Worm (Caenorhabditis elegans) whole organism, young adult: ENCODE results near the gene K11H12.5.

Experiments used
- B0019.2 ChIP-seq: fragments of 200-800 bp; sonication (Bioruptor generic); conservative IDR thresholded peaks from 2 replicates; pipeline ENCODE4 v1.3.6; 2022; ENCODE audit warnings: missing genetic modification reagents, missing genetic modification characterization, missing compliant biosample characterization
- B0336.3 ChIP-seq: fragments of 200-800 bp; sonication (Bioruptor generic); IDR thresholded peaks from 2 replicates; pipeline ENCODE4 v1.3.6; 2022; ENCODE audit warnings: missing genetic modification characterization, missing compliant biosample characterization
- C06A6.2 ChIP-seq: fragments of 200-800 bp; sonication (Bioruptor generic); conservative IDR thresholded peaks from 2 replicates; pipeline ENCODE4 v1.3.6; 2022; ENCODE audit warnings: missing genetic modification characterization, missing compliant biosample characterization
- D2030.7 ChIP-seq: fragments of 200-800 bp; sonication (Bioruptor generic); IDR thresholded peaks from 2 replicates; pipeline ENCODE4 v1.3.6; 2022; ENCODE audit warnings: missing genetic modification reagents, missing genetic modification characterization, missing compliant biosample characterization
- F10E7.11 ChIP-seq: sonication (generic microtip); optimal IDR thresholded peaks from 2 replicates; lab custom pipeline; 2017; ENCODE audit warnings: mild to moderate bottlenecking, missing genetic modification characterization, moderate library complexity, missing compliant biosample characterization
- F49E8.2 ChIP-seq: sonication (generic microtip); optimal IDR thresholded peaks from 3 replicates; lab custom pipeline; 2017; ENCODE audit warnings: missing genetic modification characterization, mild to moderate bottlenecking, missing compliant biosample characterization, antibody characterized with exemption, moderate library complexity; ENCODE audit not compliant: insufficient read depth
- F52B5.7 ChIP-seq: sonication (generic microtip); optimal IDR thresholded peaks from 2 replicates; lab custom pipeline; 2016; ENCODE audit warnings: mild to moderate bottlenecking, missing genetic modification characterization, missing compliant biosample characterization
- F57A8.1 ChIP-seq: fragments of 200-800 bp; sonication (Bioruptor generic); optimal IDR thresholded peaks from 2 replicates; lab custom pipeline; 2018; ENCODE audit warnings: mild to moderate bottlenecking, missing genetic modification characterization, moderate library complexity, missing compliant biosample characterization
- F57C9.4 ChIP-seq: sonication (generic microtip); optimal IDR thresholded peaks from 2 replicates; lab custom pipeline; 2017; ENCODE audit warnings: mild to moderate bottlenecking, missing genetic modification characterization, missing compliant biosample characterization
- Y56A3A.18 ChIP-seq: fragments of 200-800 bp; sonication (Bioruptor generic); IDR thresholded peaks from 2 replicates; pipeline ENCODE4 v1.3.6; 2022; ENCODE audit warnings: missing genetic modification reagents, missing genetic modification characterization, missing compliant biosample characterization
- Y67H2A.10 ChIP-seq: fragments of 200-800 bp; sonication (Bioruptor generic); conservative IDR thresholded peaks from 2 replicates; pipeline ENCODE4 v1.3.6; 2022; ENCODE audit warnings: missing genetic modification reagents, missing genetic modification characterization, missing compliant biosample characterization
- Y79H2A.3 ChIP-seq: fragments of 200-800 bp; sonication (Bioruptor generic); conservative IDR thresholded peaks from 2 replicates; pipeline ENCODE4 v1.3.6; 2022; ENCODE audit warnings: missing genetic modification reagents, missing genetic modification characterization, missing compliant biosample characterization
- Y95B8A.8 ChIP-seq: fragments of 200-800 bp; sonication (Bioruptor generic); IDR thresholded peaks from 2 replicates; pipeline ENCODE4 v1.3.6; 2022; ENCODE audit warnings: missing genetic modification reagents, missing genetic modification characterization, missing compliant biosample characterization
- ZK185.1 ChIP-seq: sonication (generic microtip); optimal IDR thresholded peaks from 2 replicates; lab custom pipeline; 2016; ENCODE audit warnings: mild to moderate bottlenecking, missing genetic modification characterization, missing compliant biosample characterization; ENCODE audit not compliant: poor library complexity, severe bottlenecking
- akir-1 ChIP-seq: fragments of 200-800 bp; sonication (Bioruptor generic); optimal IDR thresholded peaks from 2 replicates; lab custom pipeline; 2018; ENCODE audit warnings: mild to moderate bottlenecking, missing genetic modification characterization, moderate library complexity, missing compliant biosample characterization
- athp-1 ChIP-seq: sonication (generic microtip); optimal IDR thresholded peaks from 2 replicates; lab custom pipeline; 2017; ENCODE audit warnings: mild to moderate bottlenecking, missing genetic modification characterization, missing compliant biosample characterization
- ccch-3 ChIP-seq: fragments of 200-800 bp; sonication (Bioruptor generic); optimal IDR thresholded peaks from 2 replicates; lab custom pipeline; 2018; ENCODE audit warnings: mild to moderate bottlenecking, missing genetic modification characterization, missing compliant biosample characterization
- cebp-1 ChIP-seq, 2 experiments: fragments of 200-800 bp in 1 of 2; sonication (Bioruptor generic) in 1 of 2; sonication (generic microtip) in 1 of 2; IDR thresholded peaks in 1 of 2; optimal IDR thresholded peaks in 1 of 2; 2 replicates each; pipeline versions ENCODE4 v1.3.6 to Lab custom; 2017 to 2022; ENCODE audit warnings: missing compliant biosample characterization in 2 of 2, missing genetic modification characterization in 2 of 2, mild to moderate bottlenecking in 1 of 2, missing genetic modification reagents in 1 of 2, moderate library complexity in 1 of 2
- cebp-2 ChIP-seq: fragments of 200-800 bp; sonication (Bioruptor generic); IDR thresholded peaks from 2 replicates; pipeline ENCODE4 v1.3.6; 2022; ENCODE audit warnings: missing genetic modification characterization, missing compliant biosample characterization
- ceh-100 ChIP-seq: fragments of 200-800 bp; sonication (Bioruptor generic); IDR thresholded peaks from 2 replicates; pipeline ENCODE4 v1.3.6; 2022; ENCODE audit warnings: missing genetic modification reagents, missing genetic modification characterization, missing compliant biosample characterization
- dox-1 ChIP-seq: fragments of 200-800 bp; sonication (Bioruptor generic); IDR thresholded peaks from 2 replicates; pipeline ENCODE4 v1.3.6; 2022; ENCODE audit warnings: missing genetic modification reagents, missing genetic modification characterization, missing compliant biosample characterization
- dpl-1 ChIP-seq: fragments of 150-350 bp; optimal IDR thresholded peaks from 2 replicates; lab custom pipeline; 2014; ENCODE audit warnings: missing biosample characterization, missing genetic modification reagents, missing genetic modification characterization
- egl-18 ChIP-seq: fragments of 200-800 bp; sonication (Bioruptor generic); IDR thresholded peaks from 2 replicates; pipeline ENCODE4 v1.3.6; 2022; ENCODE audit warnings: missing genetic modification reagents, missing genetic modification characterization, missing compliant biosample characterization
- egl-44 ChIP-seq: fragments of 200-800 bp; sonication (Bioruptor generic); IDR thresholded peaks from 2 replicates; pipeline ENCODE4 v1.3.6; 2022; ENCODE audit warnings: missing genetic modification reagents, missing genetic modification characterization, missing compliant biosample characterization
- ets-4 ChIP-seq: fragments of 200-800 bp; sonication (Bioruptor generic); optimal IDR thresholded peaks from 2 replicates; lab custom pipeline; 2018; ENCODE audit warnings: mild to moderate bottlenecking, missing genetic modification characterization, missing compliant biosample characterization
- him-1 ChIP-seq: sonication (generic microtip); optimal IDR thresholded peaks from 2 replicates; lab custom pipeline; 2016; ENCODE audit warnings: missing genotype, missing genetic modification reagents, missing genetic modification characterization, missing compliant biosample characterization
- hlh-12 ChIP-seq: sonication (generic microtip); optimal IDR thresholded peaks from 2 replicates; lab custom pipeline; 2016; ENCODE audit warnings: missing genetic modification characterization, missing compliant biosample characterization
- hsf-1 ChIP-seq: fragments of 200-800 bp; sonication (Bioruptor generic); IDR thresholded peaks from 2 replicates; pipeline ENCODE4 v1.3.6; 2022; ENCODE audit warnings: missing genetic modification reagents, missing genetic modification characterization, missing compliant biosample characterization
- let-607 ChIP-seq, 2 experiments: fragments of 200-800 bp in 1 of 2; sonication (Bioruptor generic) in 1 of 2; sonication (generic microtip) in 1 of 2; optimal IDR thresholded peaks; 2 replicates each; lab custom pipeline; 2016 to 2018; ENCODE audit warnings: mild to moderate bottlenecking in 2 of 2, missing compliant biosample characterization in 2 of 2, missing genetic modification characterization in 2 of 2, moderate library complexity in 2 of 2, missing genotype in 1 of 2
- lin-54 ChIP-seq: fragments of 200-800 bp; sonication (Bioruptor generic); optimal IDR thresholded peaks from 2 replicates; lab custom pipeline; 2018; ENCODE audit warnings: mild to moderate bottlenecking, missing genetic modification characterization, missing compliant biosample characterization
- lir-1 ChIP-seq: fragments of 200-800 bp; sonication (Bioruptor generic); conservative IDR thresholded peaks from 2 replicates; pipeline ENCODE4 v1.3.6; 2022; ENCODE audit warnings: missing genetic modification reagents, missing genetic modification characterization, missing compliant biosample characterization
- nfya-2 ChIP-seq: fragments of 200-800 bp; sonication (Bioruptor generic); IDR thresholded peaks from 2 replicates; pipeline ENCODE4 v1.3.6; 2022; ENCODE audit warnings: missing genetic modification reagents, missing genetic modification characterization, missing compliant biosample characterization
- rcor-1 ChIP-seq: fragments of 200-800 bp; sonication (Bioruptor generic); IDR thresholded peaks from 2 replicates; pipeline ENCODE4 v1.3.6; 2022; ENCODE audit warnings: missing genetic modification reagents, missing genetic modification characterization, missing compliant biosample characterization
- repo-1 ChIP-seq: sonication (generic microtip); optimal IDR thresholded peaks from 2 replicates; lab custom pipeline; 2017; ENCODE audit warnings: mild to moderate bottlenecking, missing genetic modification characterization, missing compliant biosample characterization
- snpc-1.1 ChIP-seq: sonication (generic microtip); optimal IDR thresholded peaks from 2 replicates; lab custom pipeline; 2017; ENCODE audit warnings: missing genetic modification characterization, mild to moderate bottlenecking, missing compliant biosample characterization, antibody characterized with exemption, moderate library complexity, missing genotype, missing genetic modification reagents; ENCODE audit not compliant: insufficient read depth
- snpc-4 ChIP-seq, 5 experiments: fragments of 150-350 bp in 1 of 5; sonication (generic microtip) in 4 of 5; optimal IDR thresholded peaks; 2 replicates each; lab custom pipeline; 2014 to 2018; ENCODE audit warnings: missing genetic modification characterization in 5 of 5, missing biosample characterization in 3 of 5, antibody characterized with exemption in 2 of 5, mild to moderate bottlenecking in 2 of 5, missing compliant biosample characterization in 2 of 5, missing genotype in 2 of 5, moderate library complexity in 2 of 5, missing genetic modification reagents in 1 of 5
- sptf-2 ChIP-seq: fragments of 200-800 bp; sonication (Bioruptor generic); optimal IDR thresholded peaks from 2 replicates; lab custom pipeline; 2018; ENCODE audit warnings: mild to moderate bottlenecking, missing genetic modification characterization, missing compliant biosample characterization
- tlf-1 ChIP-seq: fragments of 200-800 bp; sonication (Bioruptor generic); optimal IDR thresholded peaks from 2 replicates; lab custom pipeline; 2018; ENCODE audit warnings: mild to moderate bottlenecking, missing genetic modification characterization, missing compliant biosample characterization
- xnd-1 ChIP-seq: sonication (generic microtip); optimal IDR thresholded peaks from 2 replicates; lab custom pipeline; 2016; ENCODE audit warnings: missing genotype, missing genetic modification reagents, missing genetic modification characterization, missing compliant biosample characterization
- zfh-2 ChIP-seq: fragments of 200-800 bp; sonication (Bioruptor generic); conservative IDR thresholded peaks from 2 replicates; pipeline ENCODE4 v1.3.6; 2022; ENCODE audit warnings: missing genetic modification reagents, missing genetic modification characterization, missing compliant biosample characterization
- ztf-28 ChIP-seq: fragments of 200-800 bp; sonication (Bioruptor generic); IDR thresholded peaks from 2 replicates; pipeline ENCODE4 v1.3.6; 2022; ENCODE audit warnings: missing genetic modification reagents, missing genetic modification characterization, missing compliant biosample characterization

Gene K11H12.5

DNA sequence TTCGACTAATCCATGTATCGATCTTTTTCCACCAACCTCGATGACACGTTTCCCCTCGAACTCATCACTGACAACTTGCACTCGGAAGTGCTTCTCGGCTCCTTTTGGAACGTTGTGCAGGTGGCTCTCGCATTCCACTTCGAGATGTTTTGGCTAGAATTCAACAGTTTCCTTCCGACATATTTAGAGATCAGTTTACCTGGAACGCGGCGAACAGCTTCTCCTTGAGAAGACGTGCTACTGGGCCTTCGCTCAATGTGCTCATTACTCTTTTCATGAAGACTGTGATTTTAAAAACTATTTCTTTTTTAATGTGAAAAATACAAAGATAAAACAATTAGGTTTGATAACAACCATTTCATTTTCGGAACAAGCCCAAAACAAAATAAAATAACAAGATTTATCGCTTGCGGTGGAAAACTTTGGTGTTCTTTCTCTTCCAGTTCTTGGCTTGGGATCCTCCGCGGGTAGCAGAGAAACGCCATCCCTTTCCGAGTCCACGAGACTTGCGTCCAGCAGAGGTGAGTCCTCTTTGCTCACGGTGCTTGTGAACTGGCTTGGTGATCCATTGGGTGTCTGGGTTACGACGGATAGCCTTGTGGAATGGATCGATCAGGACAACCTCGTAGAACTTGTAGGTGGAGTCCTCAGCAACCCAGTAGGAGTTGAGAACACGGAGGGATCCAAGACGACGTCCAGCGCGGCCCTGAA is 23.1 kb upstream of the K11H12.5 start, which contains the start of gene K11H12.1 (continued):
- TF ChIP-seq F10E7.11 (tag; lab: Kevin White, UChicago), result no peak
- TF ChIP-seq Y56A3A.18, result peak; percentile 61; the same call in 1 of the 2 replicates
- no peak for TF ChIP-seq lir-1 (GFP tag; lab: Robert Waterston, UW)
- 0 out of 2 replicates have a peak, but pooled peaks have one; percentile 82 for TF ChIP-seq cebp-2 (GFP tag; lab: Robert Waterston, UW)
- TF ChIP-seq sptf-2 (GFP tag; lab: Kevin White, UChicago), result no peak
- TF ChIP-seq zfh-2 (GFP tag; lab: Robert Waterston, UW), result peak; percentile 60
- no peak for TF ChIP-seq C06A6.2 (GFP tag; lab: Robert Waterston, UW)
- TF ChIP-seq athp-1 (tag; lab: Kevin White, UChicago), result peak; percentile 47
- TF ChIP-seq egl-18, result 0 out of 2 replicates have a peak, but pooled peaks have one; percentile 3
- TF ChIP-seq him-1 (tag; lab: Kevin White, UChicago), result peak; percentile 47
- peak; percentile 78 for TF ChIP-seq hsf-1 (GFP tag; lab: Robert Waterston, UW)
- TF ChIP-seq xnd-1 (tag; lab: Kevin White, UChicago), result peak; percentile 30
- peak; percentile 80; the same call in 1 of the 2 replicates for TF ChIP-seq nfya-2 (GFP tag; lab: Robert Waterston, UW)
- peak; percentile 42; the same call in 1 of the 2 replicates for TF ChIP-seq D2030.7 (GFP tag; lab: Robert Waterston, UW)
- TF ChIP-seq repo-1, result peak; percentile 58
- TF ChIP-seq let-607 (tag; optimal IDR thresholded peaks at IDR 0.05; lab: Kevin White, UChicago), result no peak
- peak; percentile 82 for TF ChIP-seq F49E8.2 (tag; lab: Kevin White, UChicago)
- no peak for TF ChIP-seq ztf-28 (GFP tag; lab: Robert Waterston, UW)
- TF ChIP-seq cebp-1 (GFP tag; IDR thresholded peaks at IDR 0.05; lab: Robert Waterston, UW), result no peak
- TF ChIP-seq cebp-1 (tag; optimal IDR thresholded peaks at IDR 0.05; lab: Kevin White, UChicago), result peak; percentile 14
- TF ChIP-seq ets-4 (GFP tag; lab: Kevin White, UChicago), result no peak
- peak; percentile 24 for TF ChIP-seq ZK185.1 (tag; lab: Kevin White, UChicago)
- TF ChIP-seq snpc-1.1 (tag; lab: Kevin White, UChicago), result peak; percentile 54
- TF ChIP-seq rcor-1 (GFP tag; lab: Robert Waterston, UW), result peak; percentile 48; the same call in 1 of the 2 replicates
- peak; percentile 90 for TF ChIP-seq B0336.3 (GFP tag; lab: Robert Waterston, UW)
- TF ChIP-seq B0019.2 (GFP tag; lab: Robert Waterston, UW), result no peak
- TF ChIP-seq F57A8.1, result no peak
- TF ChIP-seq F52B5.7 (tag; lab: Kevin White, UChicago), result peak; percentile 11
- TF ChIP-seq snpc-4 (GFP tag; optimal IDR thresholded peaks at IDR 0.05; lab: Kevin White, UChicago), result no peak
- peak in 2 of 4 experiments; percentile 12 to 45 for TF ChIP-seq snpc-4 (tag; optimal IDR thresholded peaks at IDR 0.05; lab: Kevin White, UChicago)
- peak; percentile 53 for TF ChIP-seq tlf-1 (GFP tag; lab: Kevin White, UChicago)

DNA sequence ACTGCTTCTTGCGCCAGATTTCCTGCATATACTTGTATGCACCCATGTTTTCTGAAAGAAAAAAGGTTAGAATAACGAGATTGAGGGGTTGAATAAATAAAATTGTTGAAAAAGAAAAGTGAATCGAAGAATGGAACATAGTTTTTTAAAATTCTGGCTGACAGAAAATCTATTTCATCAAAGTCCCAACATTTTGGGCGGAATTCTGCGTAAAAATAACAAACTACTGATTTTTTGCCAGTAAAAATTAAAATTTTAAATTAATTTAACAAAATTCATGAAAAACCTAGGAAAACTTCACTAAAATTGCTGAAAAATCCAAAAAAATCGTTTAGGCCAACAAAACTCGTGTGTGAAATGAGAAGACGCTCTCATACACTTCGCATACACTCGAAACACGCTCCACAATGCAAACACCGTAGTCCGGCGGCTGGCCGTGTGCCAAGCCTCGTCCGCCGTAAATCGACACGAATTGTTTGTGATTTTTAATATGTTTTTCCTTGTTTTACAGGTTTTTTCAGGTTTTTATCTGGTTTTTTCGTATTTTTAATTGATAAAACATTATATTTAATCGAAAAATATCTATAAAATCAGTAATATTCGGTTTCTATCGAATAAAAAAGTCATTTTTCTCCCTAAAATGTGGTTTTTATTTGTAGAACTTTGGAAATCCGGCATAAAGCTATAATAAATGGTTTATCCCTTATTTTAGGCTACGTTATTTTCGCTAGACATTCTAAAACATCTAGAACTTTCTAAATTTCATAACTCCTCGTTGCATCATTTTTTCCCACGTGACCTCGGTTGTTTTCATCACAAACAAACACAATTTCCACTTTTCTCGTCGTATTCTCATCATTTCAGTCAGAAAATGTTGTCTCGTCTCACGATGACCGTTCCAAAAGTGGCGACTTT is 21.6 kb upstream of the K11H12.5 start, which contains the start of the genes rpl-15 and K11H12.8:
rpl-15 (minus strand) TSS at position 51 of the 915 bp plus-strand sequence.
K11H12.8 (plus strand) TSS at position 865 of the 915 bp plus-strand sequence.
- TF ChIP-seq Y79H2A.3 (peak; percentile 99), dox-1 (GFP tag; lab: Robert Waterston, UW) (peak; percentile 100), lin-54 (GFP tag; lab: Kevin White, UChicago) (peak; percentile 99), ceh-100 (GFP tag; lab: Robert Waterston, UW) (peak; percentile 94), hsf-1 (GFP tag; lab: Robert Waterston, UW) (peak; percentile 94), xnd-1 (tag; lab: Kevin White, UChicago) (peak; percentile 72), F57C9.4 (tag; lab: Kevin White, UChicago) (peak; percentile 95), Y67H2A.10 (GFP tag; lab: Robert Waterston, UW) (peak; percentile 99), hlh-12 (tag; lab: Kevin White, UChicago) (no peak), egl-44 (GFP tag; lab: Robert Waterston, UW) (peak; percentile 99), dpl-1 (GFP tag; lab: Kevin White, UChicago) (peak; percentile 96), Y95B8A.8 (peak; percentile 100), ccch-3 (GFP tag; lab: Kevin White, UChicago) (peak; percentile 76), F10E7.11 (tag; lab: Kevin White, UChicago) (peak; percentile 96), C06A6.2 (GFP tag; lab: Robert Waterston, UW) (peak; percentile 98), sptf-2 (GFP tag; lab: Kevin White, UChicago) (peak; percentile 96), let-607 (tag; optimal IDR thresholded peaks at IDR 0.05; lab: Kevin White, UChicago) (peak; percentile 95 to 97), akir-1 (GFP tag; lab: Kevin White, UChicago) (peak; percentile 91)
